Fruit fly (Drosophila melanogaster) whole organism, embryonic: ENCODE data around the gene CG43680.

Source experiments
- Aef1 ChIP-seq: fragments of 200-800 bp; sonication (Bioruptor generic); IDR thresholded peaks from 3 replicates; pipeline ENCODE4 v1.3.6; 2022; ENCODE audit warnings: missing biosample characterization, missing genetic modification characterization
- Atf-2 ChIP-seq: fragments of 200-800 bp; sonication (Bioruptor generic); optimal IDR thresholded peaks from 2 replicates; lab custom pipeline; 2016; ENCODE audit warnings: missing biosample characterization, missing genetic modification characterization
- Atf6 ChIP-seq: fragments of 200-800 bp; sonication (Bioruptor generic); IDR thresholded peaks from 2 replicates; pipeline ENCODE4 v1.3.6; 2022; ENCODE audit warnings: missing biosample characterization, missing genetic modification characterization
- Bteb2 ChIP-seq: fragments of 200-800 bp; sonication (Bioruptor generic); optimal IDR thresholded peaks from 2 replicates; lab custom pipeline; 2016; ENCODE audit warnings: missing biosample characterization, missing genetic modification characterization
- CG10147 ChIP-seq: fragments of 200-800 bp; sonication (Bioruptor generic); optimal IDR thresholded peaks from 2 replicates; lab custom pipeline; 2019; ENCODE audit warnings: missing biosample characterization, mild to moderate bottlenecking, missing genetic modification characterization, moderate library complexity
- CG11085 ChIP-seq: fragments of 200-800 bp; sonication (Bioruptor generic); IDR thresholded peaks from 2 replicates; pipeline ENCODE4 v1.3.6; 2022; ENCODE audit warnings: missing biosample characterization, missing genetic modification characterization
- CG11093 ChIP-seq: fragments of 200-800 bp; sonication (Bioruptor generic); IDR thresholded peaks from 3 replicates; pipeline ENCODE4 v1.3.6; 2022; ENCODE audit warnings: missing biosample characterization, missing genetic modification characterization
- CG11560 ChIP-seq: fragments of 200-800 bp; sonication (Bioruptor generic); IDR thresholded peaks from 3 replicates; pipeline ENCODE4 v1.3.6; 2022; ENCODE audit warnings: missing biosample characterization, missing genetic modification characterization
- CG11695 ChIP-seq: fragments of 200-800 bp; sonication (Bioruptor generic); IDR thresholded peaks from 3 replicates; pipeline ENCODE4 v1.3.6; 2022; ENCODE audit warnings: missing biosample characterization, missing genetic modification characterization
- CG11696 ChIP-seq: fragments of 200-800 bp; sonication (Bioruptor generic); IDR thresholded peaks from 2 replicates; pipeline ENCODE4 v1.3.6; 2022; ENCODE audit warnings: missing biosample characterization, missing genetic modification characterization
- CG12219 ChIP-seq: fragments of 200-800 bp; sonication (Bioruptor generic); optimal IDR thresholded peaks from 3 replicates; lab custom pipeline; 2018; ENCODE audit warnings: missing biosample characterization, mild to moderate bottlenecking, missing genetic modification characterization
- CG13424 ChIP-seq: fragments of 200-800 bp; sonication (Bioruptor generic); optimal IDR thresholded peaks from 2 replicates; lab custom pipeline; 2019; ENCODE audit warnings: missing biosample characterization, mild to moderate bottlenecking, missing genetic modification characterization, moderate library complexity
- CG14667 ChIP-seq: fragments of 200-800 bp; sonication (Bioruptor generic); IDR thresholded peaks from 2 replicates; pipeline ENCODE4 v1.3.6; 2022; ENCODE audit warnings: missing biosample characterization, missing genetic modification characterization
- CG15514 ChIP-seq: fragments of 200-800 bp; sonication (Bioruptor generic); optimal IDR thresholded peaks from 3 replicates; lab custom pipeline; 2017; ENCODE audit warnings: missing biosample characterization, missing genetic modification characterization, mild to moderate bottlenecking, moderate library complexity, missing genetic modification reagents
- CG1603 ChIP-seq: fragments of 200-800 bp; sonication (Bioruptor generic); optimal IDR thresholded peaks from 2 replicates; lab custom pipeline; 2019; ENCODE audit warnings: missing biosample characterization, mild to moderate bottlenecking, missing genetic modification characterization, moderate library complexity
- CG17612 ChIP-seq: fragments of 200-800 bp; sonication (Bioruptor generic); IDR thresholded peaks from 2 replicates; pipeline ENCODE4 v1.3.6; 2022; ENCODE audit warnings: missing biosample characterization, missing genetic modification characterization
- CG17802 ChIP-seq: fragments of 200-800 bp; sonication (Bioruptor generic); optimal IDR thresholded peaks from 2 replicates; lab custom pipeline; 2018; ENCODE audit warnings: missing biosample characterization, mild to moderate bottlenecking, missing genetic modification characterization, moderate library complexity
- CG18619 ChIP-seq: fragments of 200-800 bp; sonication (Bioruptor generic); optimal IDR thresholded peaks from 3 replicates; lab custom pipeline; 2017; ENCODE audit warnings: missing biosample characterization, mild to moderate bottlenecking, missing genetic modification characterization
- CG2202 ChIP-seq: fragments of 200-800 bp; sonication (Bioruptor generic); optimal IDR thresholded peaks from 2 replicates; lab custom pipeline; 2018; ENCODE audit warnings: missing biosample characterization, mild to moderate bottlenecking, missing genetic modification characterization
- CG6272 ChIP-seq: fragments of 200-800 bp; sonication (Bioruptor generic); IDR thresholded peaks from 2 replicates; pipeline ENCODE4 v1.3.6; 2022; ENCODE audit warnings: missing biosample characterization, missing genetic modification characterization
- CG8765 ChIP-seq: fragments of 200-800 bp; sonication (Bioruptor generic); IDR thresholded peaks from 2 replicates; pipeline ENCODE4 v1.3.6; 2022; ENCODE audit warnings: missing biosample characterization, missing genetic modification characterization
- CG9876 ChIP-seq: fragments of 200-800 bp; sonication (Bioruptor generic); optimal IDR thresholded peaks from 2 replicates; lab custom pipeline; 2016; ENCODE audit warnings: missing biosample characterization, missing genetic modification characterization
- Dbx ChIP-seq: fragments of 200-800 bp; sonication (Bioruptor generic); IDR thresholded peaks from 3 replicates; pipeline ENCODE4 v1.3.6; 2022; ENCODE audit warnings: missing biosample characterization, missing genetic modification characterization
- Dip3 ChIP-seq: fragments of 200-800 bp; sonication (Bioruptor generic); optimal IDR thresholded peaks from 3 replicates; lab custom pipeline; 2016; ENCODE audit warnings: missing biosample characterization, missing genetic modification characterization
- Hmr ChIP-seq: fragments of 200-800 bp; sonication (Bioruptor generic); optimal IDR thresholded peaks from 3 replicates; lab custom pipeline; 2017; ENCODE audit warnings: mild to moderate bottlenecking, missing biosample characterization, missing genetic modification reagents, missing genetic modification characterization
- Nf-YC ChIP-seq: fragments of 200-800 bp; optimal IDR thresholded peaks from 3 replicates; lab custom pipeline; 2019; ENCODE audit warnings: missing biosample characterization, mild to moderate bottlenecking, missing genetic modification characterization, moderate library complexity
- Ravus ChIP-seq: fragments of 200-800 bp; sonication (Bioruptor generic); IDR thresholded peaks from 2 replicates; pipeline ENCODE4 v1.3.6; 2022; ENCODE audit warnings: missing biosample characterization, missing genetic modification characterization
- ac ChIP-seq: fragments of 200-800 bp; sonication (Bioruptor generic); optimal IDR thresholded peaks from 3 replicates; lab custom pipeline; 2017; ENCODE audit warnings: missing biosample characterization, mild to moderate bottlenecking, missing genetic modification characterization
- ato ChIP-seq: fragments of 200-800 bp; sonication (Bioruptor generic); IDR thresholded peaks from 2 replicates; pipeline ENCODE4 v1.3.6; 2022; ENCODE audit warnings: missing biosample characterization, missing genetic modification characterization; ENCODE audit not compliant: partially characterized antibody
- cwo ChIP-seq: fragments of 200-800 bp; sonication (Bioruptor generic); optimal IDR thresholded peaks from 3 replicates; lab custom pipeline; 2017; ENCODE audit warnings: missing biosample characterization, missing genetic modification characterization, mild to moderate bottlenecking, moderate library complexity, missing genetic modification reagents
- dmrt99B ChIP-seq: fragments of 200-800 bp; sonication (Bioruptor generic); optimal IDR thresholded peaks from 2 replicates; lab custom pipeline; 2018; ENCODE audit warnings: missing biosample characterization, mild to moderate bottlenecking, missing genetic modification characterization, moderate library complexity
- fd64A ChIP-seq: fragments of 200-800 bp; sonication (Bioruptor generic); optimal IDR thresholded peaks from 3 replicates; lab custom pipeline; 2018; ENCODE audit warnings: missing biosample characterization, mild to moderate bottlenecking, missing genetic modification characterization
- h ChIP-seq: fragments of >200 bp; optimal IDR thresholded peaks from 2 replicates; lab custom pipeline; 2017
- hkb ChIP-seq, 2 experiments: fragments of 200-800 bp in 1 of 2; fragments of >200 bp in 1 of 2; sonication (Bioruptor generic) in 1 of 2; IDR thresholded peaks in 1 of 2; optimal IDR thresholded peaks in 1 of 2; 2 replicates each; pipeline versions ENCODE4 v1.3.6 to Lab custom; 2017 to 2022; ENCODE audit warnings: missing biosample characterization in 1 of 2, missing genetic modification characterization in 1 of 2
- jigr1 ChIP-seq: fragments of 200-800 bp; sonication (Bioruptor generic); IDR thresholded peaks from 3 replicates; pipeline ENCODE4 v1.3.6; 2022; ENCODE audit warnings: missing biosample characterization, missing genetic modification characterization
- kah ChIP-seq: fragments of 200-800 bp; sonication (Bioruptor generic); optimal IDR thresholded peaks from 2 replicates; lab custom pipeline; 2018; ENCODE audit warnings: missing biosample characterization, mild to moderate bottlenecking, missing genetic modification characterization
- lilli ChIP-seq: fragments of 200-800 bp; sonication (Bioruptor generic); optimal IDR thresholded peaks from 3 replicates; lab custom pipeline; 2016; ENCODE audit warnings: missing biosample characterization, missing genetic modification characterization
- nom ChIP-seq: fragments of 200-800 bp; sonication (Bioruptor generic); optimal IDR thresholded peaks from 2 replicates; lab custom pipeline; 2017; ENCODE audit warnings: missing biosample characterization, missing genetic modification characterization, mild to moderate bottlenecking, moderate library complexity, missing genetic modification reagents
- onecut ChIP-seq: fragments of 200-800 bp; sonication (Bioruptor generic); IDR thresholded peaks from 2 replicates; pipeline ENCODE4 v1.3.6; 2022; ENCODE audit warnings: missing biosample characterization, missing genetic modification characterization
- ro ChIP-seq: fragments of 200-800 bp; sonication (Bioruptor generic); IDR thresholded peaks from 2 replicates; pipeline ENCODE4 v1.3.6; 2022; ENCODE audit warnings: missing biosample characterization, missing genetic modification characterization
- row ChIP-seq: fragments of 200-800 bp; sonication (Bioruptor generic); IDR thresholded peaks from 3 replicates; pipeline ENCODE4 v1.3.6; 2022; ENCODE audit warnings: missing biosample characterization, missing genetic modification characterization
- sim ChIP-seq: fragments of 200-800 bp; sonication (Bioruptor generic); IDR thresholded peaks from 2 replicates; pipeline ENCODE4 v1.3.6; 2022; ENCODE audit warnings: missing biosample characterization, missing genetic modification characterization
- so ChIP-seq: fragments of 200-800 bp; sonication (Bioruptor generic); IDR thresholded peaks from 3 replicates; pipeline ENCODE4 v1.3.6; 2022; ENCODE audit warnings: missing biosample characterization, missing genetic modification characterization
- sqz ChIP-seq: fragments of 200-800 bp; sonication (Bioruptor generic); optimal IDR thresholded peaks from 3 replicates; lab custom pipeline; 2018; ENCODE audit warnings: missing biosample characterization, mild to moderate bottlenecking, missing genetic modification characterization
- tll ChIP-seq, 2 experiments: fragments of 200-800 bp in 1 of 2; fragments of >200 bp in 1 of 2; sonication (Bioruptor generic) in 1 of 2; optimal IDR thresholded peaks; 2 replicates each; lab custom pipeline; 2017 to 2019; ENCODE audit warnings: missing biosample characterization in 2 of 2, missing genetic modification characterization in 2 of 2, mild to moderate bottlenecking in 1 of 2, moderate library complexity in 1 of 2
- trem ChIP-seq: fragments of 200-800 bp; optimal IDR thresholded peaks from 3 replicates; lab custom pipeline; 2019; ENCODE audit warnings: missing biosample characterization, mild to moderate bottlenecking, missing genetic modification characterization, moderate library complexity
- tup ChIP-seq: fragments of 200-800 bp; sonication (Bioruptor generic); optimal IDR thresholded peaks from 2 replicates; lab custom pipeline; 2016; ENCODE audit warnings: missing biosample characterization, mild to moderate bottlenecking, missing genetic modification characterization, moderate library complexity
- wek ChIP-seq: fragments of 200-800 bp; sonication (Bioruptor generic); optimal IDR thresholded peaks from 3 replicates; lab custom pipeline; 2018; ENCODE audit warnings: missing biosample characterization, mild to moderate bottlenecking, missing genetic modification characterization, moderate library complexity

Gene CG43680

dm6 chr3L:15098659-15099512 is 45.7 kb upstream of the CG43680 start (continued):
- TF ChIP-seq CG11696 (GFP tag; lab: Robert Waterston, UW): peak; percentile 76
- TF ChIP-seq jigr1 (GFP tag; lab: Robert Waterston, UW): 0 out of 3 replicates have a peak, but pooled peaks have one; percentile 7
- TF ChIP-seq CG13424 (tag; lab: Kevin White, UChicago): peak; percentile 87
- no peak for TF ChIP-seq CG17612 (GFP tag; lab: Robert Waterston, UW)
- TF ChIP-seq CG15514 (GFP tag; lab: Kevin White, UChicago): peak; percentile 82
- TF ChIP-seq CG18619 (GFP tag; lab: Kevin White, UChicago): peak; percentile 61
- TF ChIP-seq dmrt99B (tag; lab: Kevin White, UChicago): peak; percentile 89
- TF ChIP-seq Atf6 (GFP tag; lab: Robert Waterston, UW): peak; percentile 67
- peak; percentile 85 for TF ChIP-seq nom (GFP tag; lab: Kevin White, UChicago)
- TF ChIP-seq sqz: peak; percentile 78
- TF ChIP-seq Dip3: no peak
- TF ChIP-seq wek (GFP tag; lab: Kevin White, UChicago): no peak
- TF ChIP-seq cwo (GFP tag; lab: Kevin White, UChicago): peak; percentile 92
- no peak for TF ChIP-seq CG17802
- TF ChIP-seq Hmr: peak; percentile 86
- TF ChIP-seq ato (GFP tag; lab: Robert Waterston, UW): no peak
- peak; percentile 70 for TF ChIP-seq ac (GFP tag; lab: Kevin White, UChicago)
- TF ChIP-seq tup (GFP tag; lab: Kevin White, UChicago): no peak
- TF ChIP-seq onecut (GFP tag; lab: Robert Waterston, UW): peak; percentile 69; the same call in 1 of the 2 replicates
- peak; percentile 36 for TF ChIP-seq Ravus
- TF ChIP-seq CG1603 (tag; lab: Kevin White, UChicago): peak; percentile 64
- TF ChIP-seq CG10147 (GFP tag; lab: Kevin White, UChicago): peak; percentile 95
- peak; percentile 89 for TF ChIP-seq sim (GFP tag; lab: Robert Waterston, UW)
- TF ChIP-seq Dbx (GFP tag; lab: Robert Waterston, UW): peak; percentile 75
- TF ChIP-seq h (lab: Kevin White, UChicago): no peak
- peak; percentile 74 for TF ChIP-seq row (GFP tag; lab: Robert Waterston, UW)
- TF ChIP-seq CG6272 (GFP tag; lab: Robert Waterston, UW): peak; percentile 36; the same call in 1 of the 2 replicates
- TF ChIP-seq Nf-YC (tag; lab: Kevin White, UChicago): peak; percentile 80
- TF ChIP-seq Aef1: no peak; the same call in 1 of the 3 replicates
- peak; percentile 54 for TF ChIP-seq CG12219
- peak in 1 of 2 experiments; percentile 32 for TF ChIP-seq tll (GFP tag; optimal IDR thresholded peaks at IDR 0.05; lab: Kevin White, UChicago)
- peak; percentile 72 for TF ChIP-seq CG2202
- peak; percentile 0 for TF ChIP-seq Atf-2
- TF ChIP-seq CG9876: no peak
- TF ChIP-seq CG11093: no peak; the same call in 2 of the 3 replicates
- no peak for TF ChIP-seq so (GFP tag; lab: Robert Waterston, UW)
- no peak for TF ChIP-seq CG11560
- TF ChIP-seq CG14667: peak; percentile 76; the same call in 1 of the 2 replicates
- TF ChIP-seq CG8765 (GFP tag; lab: Robert Waterston, UW): no peak
- no peak for TF ChIP-seq Bteb2 (GFP tag; lab: Kevin White, UChicago)
- TF ChIP-seq trem (tag; lab: Kevin White, UChicago): peak; percentile 95
- TF ChIP-seq ro (GFP tag; lab: Robert Waterston, UW): peak; percentile 62
- TF ChIP-seq kah (GFP tag; lab: Kevin White, UChicago): peak; percentile 62
- TF ChIP-seq hkb (optimal IDR thresholded peaks at IDR 0.05; lab: Kevin White, UChicago): no peak
- TF ChIP-seq hkb (GFP tag; IDR thresholded peaks at IDR 0.05; lab: Robert Waterston, UW): peak; percentile 93
- peak; percentile 93 for TF ChIP-seq CG11695 (GFP tag; lab: Robert Waterston, UW)
- TF ChIP-seq CG11085 (GFP tag; lab: Robert Waterston, UW): peak; percentile 75
- peak; percentile 27 for TF ChIP-seq lilli (GFP tag; lab: Kevin White, UChicago)
- TF ChIP-seq fd64A (GFP tag; lab: Kevin White, UChicago): no peak
